Worm (Caenorhabditis elegans) whole organism, late embryonic: Measurements from ENCODE around the gene clec-37.
A peak's percentile ranks its signal among the peaks of the same experiment; 100 is the strongest.

Source experiments
- C08G9.2 ChIP-seq: sonication (generic microtip); optimal IDR thresholded peaks from 2 replicates; lab custom pipeline; 2016; ENCODE audit warnings: mild to moderate bottlenecking, missing genetic modification characterization, moderate library complexity, missing compliant biosample characterization
- F13H6.1 ChIP-seq: sonication (generic microtip); optimal IDR thresholded peaks from 2 replicates; lab custom pipeline; 2016; ENCODE audit warnings: missing genetic modification characterization, missing compliant biosample characterization
- K02D7.2 ChIP-seq: sonication (generic microtip); optimal IDR thresholded peaks from 2 replicates; lab custom pipeline; 2017; ENCODE audit warnings: mild to moderate bottlenecking, missing genetic modification characterization, missing compliant biosample characterization
- Y22D7AL.16 ChIP-seq: sonication (generic microtip); optimal IDR thresholded peaks from 2 replicates; lab custom pipeline; 2016; ENCODE audit warnings: missing genetic modification characterization, missing compliant biosample characterization
- ceh-14 ChIP-seq: sonication (generic microtip); optimal IDR thresholded peaks from 2 replicates; lab custom pipeline; 2016; ENCODE audit warnings: missing genotype, missing genetic modification characterization, missing compliant biosample characterization
- ceh-24 ChIP-seq: sonication (generic microtip); optimal IDR thresholded peaks from 2 replicates; lab custom pipeline; 2016; ENCODE audit warnings: mild to moderate bottlenecking, missing genetic modification characterization, missing compliant biosample characterization
- ceh-30 ChIP-seq: fragments of 150-350 bp; optimal IDR thresholded peaks from 2 replicates; lab custom pipeline; 2014; ENCODE audit warnings: missing biosample characterization, missing genetic modification characterization
- ceh-31 ChIP-seq: sonication (generic microtip); optimal IDR thresholded peaks from 2 replicates; lab custom pipeline; 2016; ENCODE audit warnings: missing genetic modification characterization, missing compliant biosample characterization
- ceh-34 ChIP-seq: sonication (generic microtip); optimal IDR thresholded peaks from 2 replicates; lab custom pipeline; 2016; ENCODE audit warnings: mild to moderate bottlenecking, missing genetic modification characterization, missing compliant biosample characterization
- ceh-45 ChIP-seq: fragments of 200-800 bp; sonication (Bioruptor generic); IDR thresholded peaks from 2 replicates; pipeline ENCODE4 v1.3.6; 2022; ENCODE audit warnings: missing genetic modification reagents, missing genetic modification characterization, missing compliant biosample characterization
- ceh-6 ChIP-seq: fragments of 200-800 bp; sonication (Bioruptor generic); optimal IDR thresholded peaks from 2 replicates; lab custom pipeline; 2018; ENCODE audit warnings: mild to moderate bottlenecking, missing genetic modification characterization, missing compliant biosample characterization
- che-1 ChIP-seq: sonication (generic microtip); optimal IDR thresholded peaks from 2 replicates; lab custom pipeline; 2016; ENCODE audit warnings: mild to moderate bottlenecking, missing genetic modification characterization, missing compliant biosample characterization
- dmd-4 ChIP-seq: sonication (generic microtip); optimal IDR thresholded peaks from 2 replicates; lab custom pipeline; 2016; ENCODE audit warnings: borderline replicate concordance, missing genetic modification characterization, missing compliant biosample characterization
- elt-2 ChIP-seq: sonication (generic microtip); optimal IDR thresholded peaks from 2 replicates; lab custom pipeline; 2016; ENCODE audit warnings: missing genetic modification reagents, missing genetic modification characterization, missing compliant biosample characterization
- elt-4 ChIP-seq: sonication (generic microtip); optimal IDR thresholded peaks from 2 replicates; lab custom pipeline; 2016; ENCODE audit warnings: missing genetic modification characterization, missing compliant biosample characterization
- fax-1 ChIP-seq: sonication (generic microtip); optimal IDR thresholded peaks from 2 replicates; lab custom pipeline; 2016; ENCODE audit warnings: missing genotype, missing genetic modification characterization, missing compliant biosample characterization
- fkh-10 ChIP-seq: fragments of 150-350 bp; optimal IDR thresholded peaks from 2 replicates; lab custom pipeline; 2014; ENCODE audit warnings: missing biosample characterization, missing genetic modification reagents, missing genetic modification characterization
- hlh-13 ChIP-seq: fragments of 200-800 bp; sonication (Bioruptor generic); optimal IDR thresholded peaks from 2 replicates; lab custom pipeline; 2018; ENCODE audit warnings: mild to moderate bottlenecking, missing genetic modification characterization, missing compliant biosample characterization
- hlh-30 ChIP-seq: sonication (generic microtip); optimal IDR thresholded peaks from 2 replicates; lab custom pipeline; 2017; ENCODE audit warnings: antibody characterized with exemption, missing genetic modification characterization, missing compliant biosample characterization; ENCODE audit not compliant: insufficient read depth
- hlh-6 ChIP-seq: sonication (generic microtip); optimal IDR thresholded peaks from 2 replicates; lab custom pipeline; 2016; ENCODE audit warnings: missing genotype, missing genetic modification characterization, missing compliant biosample characterization
- lin-11 ChIP-seq: fragments of 200-800 bp; sonication (Bioruptor generic); optimal IDR thresholded peaks from 2 replicates; lab custom pipeline; 2018; ENCODE audit warnings: mild to moderate bottlenecking, missing genetic modification characterization, missing compliant biosample characterization
- mec-3 ChIP-seq: sonication (generic microtip); optimal IDR thresholded peaks from 2 replicates; lab custom pipeline; 2016; ENCODE audit warnings: borderline replicate concordance, missing genetic modification characterization, missing compliant biosample characterization
- nfya-1 ChIP-seq: sonication (generic microtip); optimal IDR thresholded peaks from 2 replicates; lab custom pipeline; 2017; ENCODE audit warnings: missing genetic modification characterization, mild to moderate bottlenecking, missing compliant biosample characterization, antibody characterized with exemption, moderate library complexity
- nhr-232 ChIP-seq: sonication (generic microtip); optimal IDR thresholded peaks from 2 replicates; lab custom pipeline; 2016; ENCODE audit warnings: missing genetic modification characterization, missing compliant biosample characterization
- pag-3 ChIP-seq: sonication (generic microtip); optimal IDR thresholded peaks from 2 replicates; lab custom pipeline; 2016; ENCODE audit warnings: missing compliant biosample characterization, missing genetic modification characterization, borderline replicate concordance
- pax-1 ChIP-seq: fragments of 150-350 bp; optimal IDR thresholded peaks from 2 replicates; lab custom pipeline; 2014; ENCODE audit warnings: missing biosample characterization, missing genetic modification characterization
- pha-4 ChIP-seq: fragments of 150-350 bp; optimal IDR thresholded peaks from 2 replicates; lab custom pipeline; 2018; ENCODE audit warnings: missing biosample characterization, missing genetic modification reagents, missing genetic modification characterization
- pros-1 ChIP-seq: fragments of 150-350 bp; optimal IDR thresholded peaks from 2 replicates; lab custom pipeline; 2014; ENCODE audit warnings: missing biosample characterization, missing genetic modification reagents, missing genetic modification characterization
- rnt-1 ChIP-seq: sonication (generic microtip); optimal IDR thresholded peaks from 2 replicates; lab custom pipeline; 2016; ENCODE audit warnings: missing genetic modification characterization, missing compliant biosample characterization
- sox-2 ChIP-seq: fragments of 200-800 bp; sonication (Bioruptor generic); IDR thresholded peaks from 2 replicates; pipeline ENCODE4 v1.3.6; 2022; ENCODE audit warnings: missing genetic modification reagents, missing genetic modification characterization, missing compliant biosample characterization
- sox-4 ChIP-seq: sonication (generic microtip); optimal IDR thresholded peaks from 2 replicates; lab custom pipeline; 2017; ENCODE audit warnings: mild to moderate bottlenecking, missing genetic modification characterization, inconsistent platforms, missing compliant biosample characterization
- syd-9 ChIP-seq: sonication (generic microtip); optimal IDR thresholded peaks from 2 replicates; lab custom pipeline; 2016; ENCODE audit warnings: mild to moderate bottlenecking, missing genetic modification characterization, moderate library complexity, missing compliant biosample characterization
- ttx-3 ChIP-seq: sonication (generic microtip); optimal IDR thresholded peaks from 2 replicates; lab custom pipeline; 2016; ENCODE audit warnings: missing genetic modification reagents, missing genetic modification characterization, missing compliant biosample characterization
- unc-3 ChIP-seq, 2 experiments: fragments of 200-800 bp in 1 of 2; sonication (Bioruptor generic) in 1 of 2; sonication (generic microtip) in 1 of 2; conservative IDR thresholded peaks in 1 of 2; optimal IDR thresholded peaks in 1 of 2; 2 replicates each; pipeline versions ENCODE4 v1.3.6 to Lab custom; 2016 to 2022; ENCODE audit warnings: missing compliant biosample characterization in 2 of 2, missing genetic modification characterization in 2 of 2, missing genetic modification reagents in 1 of 2
- unc-42 ChIP-seq: sonication (generic microtip); optimal IDR thresholded peaks from 2 replicates; lab custom pipeline; 2016; ENCODE audit warnings: missing genotype, missing genetic modification characterization, missing compliant biosample characterization
- zip-5 ChIP-seq: sonication (generic microtip); optimal IDR thresholded peaks from 2 replicates; lab custom pipeline; 2016; ENCODE audit warnings: missing genetic modification characterization, missing compliant biosample characterization

clec-37 gene

DNA sequence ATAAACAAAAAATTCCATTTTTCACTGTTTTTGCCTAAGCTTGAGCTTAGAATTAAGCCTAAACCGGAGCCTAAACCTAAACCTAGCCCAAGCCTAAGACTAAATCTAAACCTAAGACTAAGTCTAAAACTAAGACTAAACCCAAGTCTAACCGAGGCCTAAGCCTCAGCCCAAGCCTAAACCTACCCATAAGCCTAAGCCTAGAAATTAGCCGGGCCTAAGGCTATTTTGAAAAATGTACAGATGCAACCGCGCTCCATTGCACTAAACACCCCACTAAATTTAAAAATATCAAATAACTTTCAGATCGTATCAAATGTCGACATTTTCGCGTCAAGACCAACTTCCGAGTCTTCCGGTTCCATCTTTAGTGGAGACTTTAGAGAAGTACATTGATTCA is 36.6 kb downstream of the clec-37 start, which contains the start of gene T20B3.1:
T20B3.1 (plus strand) TSS at position 301 of the 400 bp plus-strand sequence.
- TF ChIP-seq pros-1 (tag; lab: Kevin White, UChicago) (no peak), pax-1 (tag; lab: Kevin White, UChicago) (no peak), K02D7.2 (no peak), unc-3 (GFP tag; conservative IDR thresholded peaks at IDR 0.05; lab: Robert Waterston, UW) (no peak), unc-3 (tag; optimal IDR thresholded peaks at IDR 0.05; lab: Kevin White, UChicago) (no peak), fkh-10 (GFP tag; lab: Kevin White, UChicago) (no peak), ceh-14 (tag; lab: Kevin White, UChicago) (no peak), pha-4 (no peak), Y22D7AL.16 (tag; lab: Kevin White, UChicago) (no peak)

DNA sequence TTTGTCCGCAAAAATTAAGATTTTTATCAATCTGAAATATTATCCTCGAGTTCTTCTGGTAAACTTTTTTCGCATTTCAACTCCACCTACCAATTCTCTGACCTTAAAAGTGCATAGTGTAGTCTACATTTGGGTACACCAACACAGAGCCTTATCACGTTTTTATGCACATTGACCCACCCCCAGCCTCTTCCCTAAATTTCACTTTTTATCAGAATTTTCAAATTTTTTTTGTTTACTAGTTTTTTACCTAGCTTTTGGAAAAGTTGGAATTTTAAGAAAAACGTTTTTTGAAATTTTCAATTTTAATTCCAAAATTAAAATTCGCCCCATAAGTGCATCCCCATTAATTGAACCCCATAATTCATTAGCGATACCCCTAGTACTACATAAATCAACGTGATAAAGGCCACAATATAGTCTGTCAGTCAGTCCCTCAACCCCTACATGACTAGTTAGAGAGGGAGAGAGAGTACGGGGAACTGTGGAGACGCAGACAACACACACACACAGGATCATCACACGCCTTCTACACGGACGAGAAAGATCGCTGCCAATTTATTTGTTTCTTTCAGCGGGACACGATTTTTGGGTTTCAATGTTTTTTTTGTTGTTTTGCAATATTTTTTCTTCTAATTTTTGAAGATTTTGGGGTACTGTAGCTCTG is 37.2 kb downstream of the clec-37 start:
- TF ChIP-seq C08G9.2 (no peak), ceh-31 (tag; lab: Kevin White, UChicago) (no peak), elt-2 (tag; lab: Kevin White, UChicago) (peak; percentile 35), unc-42 (no peak), Y22D7AL.16 (tag; lab: Kevin White, UChicago) (no peak), mec-3 (no peak), sox-4 (no peak)

DNA sequence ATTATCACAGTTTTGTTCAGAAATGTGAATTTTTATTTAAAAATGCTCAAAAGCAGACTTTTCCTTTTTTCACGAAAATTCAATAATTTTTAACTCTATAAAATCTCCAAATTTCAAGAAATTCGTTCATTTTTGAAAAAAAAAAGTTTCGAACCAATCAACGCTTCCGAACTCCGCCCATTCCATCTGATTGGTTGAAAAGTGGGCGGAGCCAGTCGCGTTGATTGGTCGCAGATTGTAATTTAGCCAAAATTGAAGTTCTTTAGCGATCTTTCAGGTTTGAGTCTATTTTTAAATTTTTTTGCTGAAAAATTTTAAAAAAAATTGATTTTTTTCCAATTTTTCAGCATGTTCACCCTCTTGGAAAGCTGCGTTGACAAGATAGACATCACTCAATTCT is 39.5 kb downstream of the clec-37 start:
- TF ChIP-seq nfya-1 (tag; lab: Kevin White, UChicago), result peak; percentile 95
- TF ChIP-seq unc-42, result no peak

DNA sequence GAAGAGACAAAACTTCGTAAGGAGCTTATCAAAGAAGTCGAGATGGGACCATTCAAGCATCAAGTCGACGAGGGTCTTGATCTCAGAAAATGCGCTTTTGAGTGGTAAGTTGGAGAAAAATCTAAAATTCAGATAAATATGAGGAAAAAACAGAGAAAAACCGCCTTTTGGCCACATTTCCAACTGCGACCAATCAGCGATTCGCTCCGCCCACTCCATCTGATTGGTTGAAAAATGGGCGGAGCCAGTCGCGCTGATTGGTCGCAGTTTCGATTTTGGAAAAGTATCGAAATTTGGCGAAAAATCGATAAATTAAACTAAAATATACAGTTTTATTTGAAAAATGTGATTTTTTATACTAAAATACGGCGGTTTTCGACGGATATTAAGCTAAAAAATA is 40.1 kb downstream of the clec-37 start:
- peak; percentile 83 for TF ChIP-seq nfya-1 (tag; lab: Kevin White, UChicago)
- no peak for TF ChIP-seq elt-4 (tag; lab: Kevin White, UChicago)

DNA sequence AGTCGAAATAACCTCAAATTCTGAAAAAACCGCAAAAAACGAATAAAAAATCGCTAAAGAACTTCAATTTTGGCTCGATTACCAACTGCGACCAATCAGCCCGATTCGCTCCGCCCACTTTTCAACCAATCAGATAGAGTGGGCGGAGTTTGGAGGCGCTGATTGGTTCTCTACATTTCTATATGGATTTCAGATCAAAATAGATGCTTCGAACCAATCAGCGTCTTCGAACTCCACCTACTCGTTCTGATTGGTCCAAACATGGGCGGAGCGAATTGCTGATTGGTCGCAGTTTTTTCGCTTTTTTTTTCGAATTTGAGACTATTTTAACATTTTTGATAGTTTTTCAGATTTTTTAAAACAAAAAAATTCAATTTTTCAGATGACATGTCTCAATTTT is 43.7 kb downstream of the clec-37 start:
- TF ChIP-seq nfya-1 (tag; lab: Kevin White, UChicago) (peak; percentile 94), F13H6.1 (no peak), nhr-232 (tag; lab: Kevin White, UChicago) (no peak)

DNA sequence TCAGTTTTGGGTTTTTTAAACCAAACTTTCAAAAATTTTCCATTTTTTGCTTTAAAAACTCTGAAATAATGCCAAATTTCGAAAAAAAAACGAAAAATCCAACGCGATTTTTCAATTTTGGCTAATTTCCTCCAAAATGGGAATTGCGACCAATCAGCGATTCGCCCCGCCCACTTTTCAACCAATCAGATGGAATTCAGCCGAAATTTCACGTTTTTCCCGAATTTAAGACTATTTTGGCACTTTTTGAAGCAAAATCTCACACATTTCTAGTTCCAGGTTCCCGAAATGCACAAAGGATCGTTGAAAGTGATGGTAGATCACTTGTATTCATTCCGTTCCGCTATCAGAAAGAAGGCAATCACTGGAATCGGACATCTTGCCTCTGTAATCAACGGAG is 47.1 kb downstream of the clec-37 start:
- no peak for TF ChIP-seq hlh-6 (tag; lab: Kevin White, UChicago)
- TF ChIP-seq zip-5 (tag; lab: Kevin White, UChicago), result no peak
- peak; percentile 60 for TF ChIP-seq nfya-1 (tag; lab: Kevin White, UChicago)
- no peak for TF ChIP-seq hlh-30 (tag; lab: Kevin White, UChicago)
- no peak for TF ChIP-seq ceh-30 (tag; lab: Kevin White, UChicago)

DNA sequence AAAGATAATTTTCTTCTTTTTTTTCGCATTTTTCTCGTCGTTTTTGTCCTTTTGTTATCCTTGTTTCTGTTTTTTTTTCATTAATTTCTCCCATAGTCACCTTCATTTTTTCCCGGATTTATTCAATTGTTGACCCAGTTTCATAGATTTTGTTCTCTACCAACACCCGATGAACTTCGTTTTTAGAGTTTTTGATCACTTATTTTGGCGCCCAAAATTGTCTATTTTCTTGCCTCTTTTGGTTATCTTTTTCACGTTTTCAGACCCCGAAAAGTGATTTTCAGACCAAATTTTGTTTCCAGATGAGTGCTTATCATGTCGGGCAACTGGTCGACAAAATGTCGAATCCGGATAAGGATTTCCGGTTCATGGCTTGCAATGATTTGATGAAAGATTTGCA is 49.3 kb downstream of the clec-37 start, which contains the start of gene cand-1:
cand-1 (plus strand) TSS at position 301 of the 400 bp plus-strand sequence.
- TF ChIP-seq ceh-34 (tag; lab: Kevin White, UChicago) (no peak), sox-2 (GFP tag; lab: Robert Waterston, UW) (no peak), ceh-6 (GFP tag; lab: Kevin White, UChicago) (no peak), ceh-45 (GFP tag; lab: Robert Waterston, UW) (no peak)

DNA sequence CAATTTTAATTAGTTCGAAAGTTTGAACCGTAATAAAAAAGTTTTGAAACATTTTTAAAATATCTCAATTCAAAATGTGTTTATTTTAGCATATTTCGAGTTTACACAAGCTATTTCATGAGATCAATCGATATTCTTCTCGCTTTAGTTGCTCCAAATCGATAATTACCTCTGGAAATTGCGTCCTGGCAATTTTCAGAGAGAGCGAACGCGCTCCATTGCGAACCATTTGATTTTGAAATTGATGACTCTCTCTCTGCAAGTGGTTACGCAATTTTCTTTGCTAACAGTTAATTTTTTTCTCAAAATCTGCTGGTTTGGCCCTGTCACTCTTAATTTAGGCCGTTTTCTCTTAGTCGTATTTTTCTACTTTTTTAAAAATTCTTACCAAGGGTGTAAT is 51.4 kb downstream of the clec-37 start:
- TF ChIP-seq C08G9.2 (no peak), elt-2 (tag; lab: Kevin White, UChicago) (no peak), rnt-1 (no peak), pag-3 (tag; lab: Kevin White, UChicago) (no peak), che-1 (tag; lab: Kevin White, UChicago) (no peak), ceh-24 (tag; lab: Kevin White, UChicago) (no peak), hlh-13 (GFP tag; lab: Kevin White, UChicago) (no peak), hlh-6 (tag; lab: Kevin White, UChicago) (no peak), Y22D7AL.16 (tag; lab: Kevin White, UChicago) (no peak), nhr-232 (tag; lab: Kevin White, UChicago) (no peak), lin-11 (tag; lab: Kevin White, UChicago) (no peak), mec-3 (no peak), dmd-4 (tag; lab: Kevin White, UChicago) (no peak), ttx-3 (tag; lab: Kevin White, UChicago) (no peak), syd-9 (tag; lab: Kevin White, UChicago) (no peak), fax-1 (tag; lab: Kevin White, UChicago) (no peak), elt-4 (tag; lab: Kevin White, UChicago) (no peak)
